Fruit fly (Drosophila melanogaster): ENCODE measurements around the gene pkaap.

Gene pkaap

dm6 chr2L:16287602-16288392, at the start of gene pkaap, which contains the start of gene crp:
Gene pkaap, plus strand, starts transcription at chr2L:16288290.
Gene crp, minus strand, starts transcription at chr2L:16287730.
- no peak for TF ChIP-seq spab (GFP tag; optimal IDR thresholded peaks at IDR 0.05)
- peak; percentile 57 for TF ChIP-seq Eip93F (GFP tag; optimal IDR thresholded peaks at IDR 0.05)
- no peak for TF ChIP-seq CG11294 (GFP tag; IDR thresholded peaks at IDR 0.05)
- peak; percentile 77 for TF ChIP-seq pdm3 (GFP tag; optimal IDR thresholded peaks at IDR 0.05)
- TF ChIP-seq Hr38 (GFP tag; optimal IDR thresholded peaks at IDR 0.05), result no peak
- TF ChIP-seq CG3919 (GFP tag; optimal IDR thresholded peaks at IDR 0.05), result peak; percentile 82
- TF ChIP-seq CG8632 (GFP tag; optimal IDR thresholded peaks at IDR 0.05), result no peak
- TF ChIP-seq CG10631 (GFP tag; optimal IDR thresholded peaks at IDR 0.05), result peak; percentile 34
- peak; percentile 37 to 57 for TF ChIP-seq ss (GFP tag; optimal IDR thresholded peaks at IDR 0.05)
- peak; percentile 28 for TF ChIP-seq CG6854 (GFP tag; optimal IDR thresholded peaks at IDR 0.05)
- TF ChIP-seq Eip78C (GFP tag), result peak; percentile 80
- peak; percentile 48 for TF ChIP-seq fd85E (GFP tag; optimal IDR thresholded peaks at IDR 0.05)
- peak; percentile 83 for TF ChIP-seq CG31627 (GFP tag; optimal IDR thresholded peaks at IDR 0.05)
- no peak for TF ChIP-seq CG4318 (GFP tag; optimal IDR thresholded peaks at IDR 0.05)
- TF ChIP-seq CG1621 (tag; optimal IDR thresholded peaks at IDR 0.05), result peak; percentile 65
- TF ChIP-seq Ets96B (tag; optimal IDR thresholded peaks at IDR 0.05), result no peak
- TF ChIP-seq CG6792 (GFP tag; optimal IDR thresholded peaks at IDR 0.05), result peak; percentile 41
- TF ChIP-seq Met (GFP tag; optimal IDR thresholded peaks at IDR 0.05), result peak; percentile 74
- TF ChIP-seq CG10669 (GFP tag; optimal IDR thresholded peaks at IDR 0.05), result peak; percentile 15
- peak; percentile 65 for TF ChIP-seq OdsH (GFP tag; optimal IDR thresholded peaks at IDR 0.05)
- TF ChIP-seq Blimp-1 (GFP tag; optimal IDR thresholded peaks at IDR 0.05), result no peak
- no peak for TF ChIP-seq CG8119 (GFP tag; IDR thresholded peaks at IDR 0.05)
- TF ChIP-seq CG11902 (GFP tag; optimal IDR thresholded peaks at IDR 0.05), result peak; percentile 59
- TF ChIP-seq acj6 (GFP tag; optimal IDR thresholded peaks at IDR 0.05), result peak; percentile 63
- TF ChIP-seq achi (GFP tag; optimal IDR thresholded peaks at IDR 0.05), result peak; percentile 21
- no peak for TF ChIP-seq CG6276 (GFP tag; optimal IDR thresholded peaks at IDR 0.05)
- TF ChIP-seq Sox15 (GFP tag; optimal IDR thresholded peaks at IDR 0.05), result peak; percentile 25
- no peak for TF ChIP-seq Lpt (GFP tag; optimal IDR thresholded peaks at IDR 0.05)
- peak; percentile 62 for TF ChIP-seq Sox14 (GFP tag; optimal IDR thresholded peaks at IDR 0.05)
- TF ChIP-seq dac (GFP tag; optimal IDR thresholded peaks at IDR 0.05), result peak; percentile 27
- peak; percentile 81 for TF ChIP-seq Hr39 (GFP tag; optimal IDR thresholded peaks at IDR 0.05)
- peak; percentile 54 for TF ChIP-seq topi (GFP tag; optimal IDR thresholded peaks at IDR 0.05)
- TF ChIP-seq net (GFP tag; optimal IDR thresholded peaks at IDR 0.05), result peak; percentile 52
- peak; percentile 60 for TF ChIP-seq Eip75B (GFP tag; optimal IDR thresholded peaks at IDR 0.05)
- TF ChIP-seq CG8319 (GFP tag; optimal IDR thresholded peaks at IDR 0.05), result peak; percentile 25
- peak; percentile 21 for TF ChIP-seq CG3032 (tag; optimal IDR thresholded peaks at IDR 0.05)
- TF ChIP-seq lz (GFP tag; optimal IDR thresholded peaks at IDR 0.05), result peak; percentile 79
- TF ChIP-seq CG7368 (GFP tag; optimal IDR thresholded peaks at IDR 0.05), result peak; percentile 53
- peak; percentile 57 for TF ChIP-seq CG9139 (GFP tag; optimal IDR thresholded peaks at IDR 0.05)
- no peak for TF ChIP-seq CG11762 (GFP tag; optimal IDR thresholded peaks at IDR 0.05; ENCODE audit: insufficient read depth)
- no peak for TF ChIP-seq CG34406 (GFP tag; optimal IDR thresholded peaks at IDR 0.05)
- peak; percentile 14 for TF ChIP-seq CG16779 (tag; optimal IDR thresholded peaks at IDR 0.05)
- TF ChIP-seq salr (GFP tag; optimal IDR thresholded peaks at IDR 0.05), result peak in 1 of 2 experiments; percentile 27
- peak; percentile 60 for TF ChIP-seq Ets21C (GFP tag; optimal IDR thresholded peaks at IDR 0.05)
- TF ChIP-seq CG6808 (GFP tag; optimal IDR thresholded peaks at IDR 0.05), result peak; percentile 17
- TF ChIP-seq vri (GFP tag; optimal IDR thresholded peaks at IDR 0.05), result peak; percentile 58
- TF ChIP-seq Hr4 (GFP tag; optimal IDR thresholded peaks at IDR 0.05), result peak; percentile 49
- TF ChIP-seq CG6163 (GFP tag; IDR thresholded peaks at IDR 0.05), result no peak
- TF ChIP-seq cyc (GFP tag; optimal IDR thresholded peaks at IDR 0.05), result peak; percentile 81
- no peak for TF ChIP-seq fd59A (GFP tag; optimal IDR thresholded peaks at IDR 0.05)
- no peak for TF ChIP-seq svp (GFP tag)
